Worm (Caenorhabditis elegans) whole organism, L3 larva: ENCODE results near the gene aakb-1.

Experiments
- ama-1 ChIP-seq: fragments of 150-350 bp; optimal IDR thresholded peaks from 2 replicates; lab custom pipeline; 2018
- jun-1 ChIP-seq: fragments of 150-350 bp; optimal IDR thresholded peaks from 2 replicates; lab custom pipeline; 2014; ENCODE audit warnings: missing biosample characterization, missing genetic modification reagents, missing genetic modification characterization
- lin-39 ChIP-seq: fragments of 150-350 bp; optimal IDR thresholded peaks from 2 replicates; lab custom pipeline; 2018; ENCODE audit warnings: missing biosample characterization, missing genetic modification reagents, missing genetic modification characterization

DNA sequence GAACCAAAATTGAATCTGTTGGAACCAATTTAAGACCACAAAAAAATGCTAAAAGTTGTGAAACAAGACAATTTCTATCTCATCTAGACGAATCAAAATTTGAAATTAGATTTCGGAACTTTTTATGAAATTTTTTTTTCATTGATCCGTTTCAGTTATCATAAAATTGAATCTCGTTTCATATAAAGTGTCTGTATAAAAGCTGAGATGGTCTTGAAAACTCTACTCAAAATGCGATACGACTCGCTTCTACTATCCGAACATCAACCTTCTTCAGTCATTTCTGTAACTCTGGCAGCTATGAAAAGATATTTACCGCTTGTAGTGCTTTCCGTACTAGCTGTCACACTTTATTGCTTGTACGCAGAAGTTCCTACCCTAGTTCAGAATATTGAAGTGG, 35.0 kb downstream of the aakb-1 start, which contains the start of gene ZK1086.3:
- TF ChIP-seq ama-1 (lab: Kevin White, UChicago): no peak
- no peak for TF ChIP-seq jun-1 (tag; lab: Kevin White, UChicago)
- no peak for TF ChIP-seq lin-39 (tag; lab: Kevin White, UChicago)
